Fruit fly (Drosophila melanogaster): ENCODE results near the gene Fhos.

The Fhos gene

dm6 chr3L:8823730-8824374 is 70.4 kb downstream of the Fhos start (continued):
- TF ChIP-seq CG3032 (tag; optimal IDR thresholded peaks at IDR 0.05) (peak; percentile 84), CG32006 (GFP tag; optimal IDR thresholded peaks at IDR 0.05) (peak; percentile 53), CG6808 (GFP tag; optimal IDR thresholded peaks at IDR 0.05) (peak; percentile 78), CG6792 (GFP tag; optimal IDR thresholded peaks at IDR 0.05) (peak; percentile 63), CG11762 (GFP tag; optimal IDR thresholded peaks at IDR 0.05; ENCODE audit: insufficient read depth) (no peak), CG10631 (GFP tag; optimal IDR thresholded peaks at IDR 0.05) (peak; percentile 66), CG3919 (GFP tag; optimal IDR thresholded peaks at IDR 0.05) (peak; percentile 46), fd85E (GFP tag; optimal IDR thresholded peaks at IDR 0.05) (no peak), CG7368 (GFP tag; optimal IDR thresholded peaks at IDR 0.05) (peak; percentile 38)

dm6 chr3L:8824403-8825029 is 71.1 kb downstream of the Fhos start:
- TF ChIP-seq Gug (GFP tag; IDR thresholded peaks at IDR 0.05) = no peak
- no peak for TF ChIP-seq CG6276 (GFP tag; optimal IDR thresholded peaks at IDR 0.05)
- TF ChIP-seq fd59A (GFP tag; optimal IDR thresholded peaks at IDR 0.05) = no peak
- TF ChIP-seq CG10669 (GFP tag; optimal IDR thresholded peaks at IDR 0.05) = no peak
- TF ChIP-seq topi (GFP tag; optimal IDR thresholded peaks at IDR 0.05) = no peak
- TF ChIP-seq CG31627 (GFP tag; optimal IDR thresholded peaks at IDR 0.05) = peak; percentile 12
- no peak for TF ChIP-seq esn (GFP tag; optimal IDR thresholded peaks at IDR 0.05)
- 0 out of 3 replicates have a peak, but pooled peaks have one; percentile 7 for TF ChIP-seq CG6163 (GFP tag; IDR thresholded peaks at IDR 0.05)
- TF ChIP-seq CG11762 (GFP tag; optimal IDR thresholded peaks at IDR 0.05; ENCODE audit: insufficient read depth) = peak; percentile 12
- TF ChIP-seq CG6808 (GFP tag; optimal IDR thresholded peaks at IDR 0.05) = no peak
- no peak for TF ChIP-seq CG32006 (GFP tag; optimal IDR thresholded peaks at IDR 0.05)
- TF ChIP-seq OdsH (GFP tag; optimal IDR thresholded peaks at IDR 0.05) = no peak
- TF ChIP-seq CG11294 (GFP tag; IDR thresholded peaks at IDR 0.05) = no peak
- no peak for TF ChIP-seq acj6 (GFP tag; optimal IDR thresholded peaks at IDR 0.05)
- TF ChIP-seq CG3032 (tag; optimal IDR thresholded peaks at IDR 0.05) = no peak
- TF ChIP-seq fkh (GFP tag; optimal IDR thresholded peaks at IDR 0.05) = no peak
- TF ChIP-seq Sox14 (GFP tag; optimal IDR thresholded peaks at IDR 0.05) = no peak
- no peak for TF ChIP-seq dsx (GFP tag; optimal IDR thresholded peaks at IDR 0.05; ENCODE audit: poor library complexity, severe bottlenecking)
- peak; percentile 58 for TF ChIP-seq svp (GFP tag)
- no peak for TF ChIP-seq CG8632 (GFP tag; optimal IDR thresholded peaks at IDR 0.05)
- peak; percentile 6 for TF ChIP-seq Eip78C (GFP tag)
- peak; percentile 22 for TF ChIP-seq CG3919 (GFP tag; optimal IDR thresholded peaks at IDR 0.05)
- TF ChIP-seq cyc (GFP tag; optimal IDR thresholded peaks at IDR 0.05) = no peak
- no peak for TF ChIP-seq CG6792 (GFP tag; optimal IDR thresholded peaks at IDR 0.05)
- TF ChIP-seq Met (GFP tag; optimal IDR thresholded peaks at IDR 0.05) = no peak
- TF ChIP-seq CG8119 (GFP tag; IDR thresholded peaks at IDR 0.05) = no peak
- no peak for TF ChIP-seq Lpt (GFP tag; optimal IDR thresholded peaks at IDR 0.05)
- TF ChIP-seq CG7368 (GFP tag; optimal IDR thresholded peaks at IDR 0.05) = no peak
- TF ChIP-seq Hr39 (GFP tag; optimal IDR thresholded peaks at IDR 0.05) = peak; percentile 33
- TF ChIP-seq spab (GFP tag; optimal IDR thresholded peaks at IDR 0.05) = peak; percentile 22
- peak; percentile 1 for TF ChIP-seq Blimp-1 (GFP tag; optimal IDR thresholded peaks at IDR 0.05)
- TF ChIP-seq ss (GFP tag; optimal IDR thresholded peaks at IDR 0.05) = no peak

- TF ChIP-seq CG6276 (GFP tag; optimal IDR thresholded peaks at IDR 0.05) (peak; percentile 37), CG1621 (tag; optimal IDR thresholded peaks at IDR 0.05) (peak; percentile 68), spab (GFP tag; optimal IDR thresholded peaks at IDR 0.05) (peak; percentile 34), Hr4 (GFP tag; optimal IDR thresholded peaks at IDR 0.05) (no peak), net (GFP tag; optimal IDR thresholded peaks at IDR 0.05) (no peak), CG32006 (GFP tag; optimal IDR thresholded peaks at IDR 0.05) (no peak), CG11762 (GFP tag; optimal IDR thresholded peaks at IDR 0.05; ENCODE audit: insufficient read depth) (no peak), Ets96B (tag; optimal IDR thresholded peaks at IDR 0.05) (peak; percentile 29), pdm3 (GFP tag; optimal IDR thresholded peaks at IDR 0.05) (no peak), CG8632 (GFP tag; optimal IDR thresholded peaks at IDR 0.05) (no peak), Smox (GFP tag; optimal IDR thresholded peaks at IDR 0.05) (no peak), CG6163 (GFP tag; IDR thresholded peaks at IDR 0.05) (peak; percentile 46; the same call in 2 of the 3 replicates), CG3919 (GFP tag; optimal IDR thresholded peaks at IDR 0.05) (no peak), CG15336 (GFP tag; IDR thresholded peaks at IDR 0.05) (peak; percentile 25; the same call in 1 of the 2 replicates), CG4318 (GFP tag; optimal IDR thresholded peaks at IDR 0.05) (no peak), CG9139 (GFP tag; optimal IDR thresholded peaks at IDR 0.05) (peak; percentile 3), Sox102F (GFP tag; optimal IDR thresholded peaks at IDR 0.05) (no peak), achi (GFP tag; optimal IDR thresholded peaks at IDR 0.05) (no peak), Met (GFP tag; optimal IDR thresholded peaks at IDR 0.05) (no peak), lz (GFP tag; optimal IDR thresholded peaks at IDR 0.05) (no peak)
Measured at dm6 chr3L:8825030-8825407, 71.6 kb downstream of the Fhos start.
